Worm (Caenorhabditis elegans) whole organism, L4 larva: ENCODE measurements around the gene Y71H2AM.25.
"Not testable (repeated sequence)": the region's sequence is repeated elsewhere in the genome, so short reads cannot be mapped to it uniquely, and the experiment has no call there.

Source experiments
- F49E8.2 ChIP-seq: sonication (generic microtip); optimal IDR thresholded peaks from 2 replicates; lab custom pipeline; 2016; ENCODE audit warnings: missing compliant biosample characterization, mild to moderate bottlenecking, missing genetic modification characterization, borderline replicate concordance
- Y48G9A.11 ChIP-seq: fragments of 200-800 bp; sonication (Bioruptor generic); IDR thresholded peaks from 2 replicates; pipeline ENCODE4 v1.3.6; 2022; ENCODE audit warnings: missing genetic modification reagents, missing genetic modification characterization, missing compliant biosample characterization
- attf-4 ChIP-seq: sonication (generic microtip); optimal IDR thresholded peaks from 3 replicates; lab custom pipeline; 2017; ENCODE audit warnings: missing biosample characterization, missing genetic modification characterization
- ceh-20 ChIP-seq: fragments of 200-800 bp; sonication (Bioruptor generic); IDR thresholded peaks from 2 replicates; pipeline ENCODE4 v1.3.6; 2022; ENCODE audit warnings: missing genetic modification reagents, missing genetic modification characterization, missing compliant biosample characterization
- fos-1 ChIP-seq: fragments of 150-350 bp; optimal IDR thresholded peaks from 2 replicates; lab custom pipeline; 2014; ENCODE audit warnings: missing biosample characterization, missing genetic modification characterization
- lin-29 ChIP-seq: fragments of 200-800 bp; sonication (Bioruptor generic); IDR thresholded peaks from 2 replicates; pipeline ENCODE4 v1.3.6; 2022; ENCODE audit warnings: missing genetic modification reagents, missing genetic modification characterization, missing compliant biosample characterization
- nhr-11 ChIP-seq: fragments of 150-350 bp; optimal IDR thresholded peaks from 2 replicates; lab custom pipeline; 2014; ENCODE audit warnings: missing biosample characterization, missing genetic modification characterization
- nhr-76 ChIP-seq: fragments of 150-350 bp; optimal IDR thresholded peaks from 2 replicates; lab custom pipeline; 2014; ENCODE audit warnings: missing biosample characterization, missing genetic modification characterization
- nhr-77 ChIP-seq: fragments of 150-350 bp; optimal IDR thresholded peaks from 2 replicates; lab custom pipeline; 2014; ENCODE audit warnings: missing biosample characterization, missing genetic modification characterization

ce11 chrIII:2846747-2847146 lies 44.5 kb downstream of the Y71H2AM.25 start, which contains the start of gene H34I24.1:
- TF ChIP-seq nhr-76 (tag; lab: Kevin White, UChicago); nhr-77 (tag; lab: Kevin White, UChicago); attf-4 (tag; lab: Kevin White, UChicago); F49E8.2; lin-29; fos-1 (tag; lab: Kevin White, UChicago); Y48G9A.11 (GFP tag; lab: Robert Waterston, UW); ceh-20 (GFP tag; lab: Robert Waterston, UW); nhr-11 (tag; lab: Kevin White, UChicago): not testable (repeated sequence)
